Worm (Caenorhabditis elegans): ENCODE measurements around the gene sahd-1.

Gene sahd-1

ce11 chrII:5474946-5475345 is 39.8 kb downstream of the sahd-1 start, which contains the start of gene ilcr-2:
Gene ilcr-2, plus strand, starts transcription at chrII:5475246.
- TF ChIP-seq unc-120 (tag; optimal IDR thresholded peaks at IDR 0.05; ENCODE audit: poor library complexity, severe bottlenecking) (no peak), ham-2 (GFP tag; optimal IDR thresholded peaks at IDR 0.05) (no peak)

ce11 chrII:5473946-5474423 is 40.8 kb downstream of the sahd-1 start, which contains the start of gene mrps-16:
Gene mrps-16, plus strand, starts transcription at chrII:5474373.
- TF ChIP-seq ztf-11 (tag; optimal IDR thresholded peaks at IDR 0.05) (no peak), flh-1 (GFP tag; optimal IDR thresholded peaks at IDR 0.05) (no peak), nhr-237 (tag; optimal IDR thresholded peaks at IDR 0.05) (peak; percentile 34), nhr-2 (tag; optimal IDR thresholded peaks at IDR 0.05) (no peak), ceh-39 (tag; optimal IDR thresholded peaks at IDR 0.05) (no peak), sptf-1 (tag; optimal IDR thresholded peaks at IDR 0.05) (no peak), ces-1 (GFP tag; optimal IDR thresholded peaks at IDR 0.05) (peak; percentile 84), ceh-83 (GFP tag; optimal IDR thresholded peaks at IDR 0.05) (no peak), unc-39 (tag; optimal IDR thresholded peaks at IDR 0.05) (no peak), sem-2 (GFP tag; optimal IDR thresholded peaks at IDR 0.05) (no peak), cnd-1 (tag; optimal IDR thresholded peaks at IDR 0.05) (no peak), mep-1 (tag; optimal IDR thresholded peaks at IDR 0.05) (peak; percentile 11), zip-8 (tag; optimal IDR thresholded peaks at IDR 0.05) (no peak), snpc-4 (tag; optimal IDR thresholded peaks at IDR 0.05) (no peak), lsy-2 (tag; optimal IDR thresholded peaks at IDR 0.05) (peak; percentile 73), lin-13 (tag; optimal IDR thresholded peaks at IDR 0.05) (peak; percentile 42)

- no peak for TF ChIP-seq ceh-43 (GFP tag; optimal IDR thresholded peaks at IDR 0.05)
- TF ChIP-seq hlh-1 (tag; optimal IDR thresholded peaks at IDR 0.05) = peak; percentile 74
- TF ChIP-seq sem-2 (GFP tag; optimal IDR thresholded peaks at IDR 0.05) = no peak
- TF ChIP-seq zip-8 (tag; optimal IDR thresholded peaks at IDR 0.05) = no peak
- no peak for TF ChIP-seq flh-1 (GFP tag; optimal IDR thresholded peaks at IDR 0.05)
- TF ChIP-seq nhr-237 (tag; optimal IDR thresholded peaks at IDR 0.05) = no peak
- TF ChIP-seq unc-120 (tag; optimal IDR thresholded peaks at IDR 0.05; ENCODE audit: poor library complexity, severe bottlenecking) = peak; percentile 27
Observed at ce11 chrII:5465729-5466408, 48.9 kb downstream of the sahd-1 start, which contains the start of gene clr-1. Gene clr-1, plus strand, starts transcription at chrII:5466358.

ce11 chrII:5463692-5464300 is 50.9 kb downstream of the sahd-1 start:
- TF ChIP-seq drap-1 (GFP tag; optimal IDR thresholded peaks at IDR 0.05) = no peak
- no peak for TF ChIP-seq ceh-83 (GFP tag; optimal IDR thresholded peaks at IDR 0.05)
- no peak for TF ChIP-seq mls-2 (tag; optimal IDR thresholded peaks at IDR 0.05)
- TF ChIP-seq nhr-2 (tag; optimal IDR thresholded peaks at IDR 0.05) = peak; percentile 98
- TF ChIP-seq hlh-1 (tag; optimal IDR thresholded peaks at IDR 0.05) = peak; percentile 47
- TF ChIP-seq lin-13 (tag; optimal IDR thresholded peaks at IDR 0.05) = no peak
- TF ChIP-seq blmp-1 (tag; optimal IDR thresholded peaks at IDR 0.05) = no peak
- TF ChIP-seq M03D4.4 (tag; optimal IDR thresholded peaks at IDR 0.05) = no peak
- no peak for TF ChIP-seq nhr-28 (tag; optimal IDR thresholded peaks at IDR 0.05)
- peak; percentile 24 for TF ChIP-seq lin-32 (GFP tag; optimal IDR thresholded peaks at IDR 0.05)
- no peak for TF ChIP-seq elt-1 (tag; optimal IDR thresholded peaks at IDR 0.05; ENCODE audit: borderline replicate concordance, insufficient read depth)
- no peak for TF ChIP-seq ceh-39 (tag; optimal IDR thresholded peaks at IDR 0.05)
- no peak for TF ChIP-seq nhr-237 (tag; optimal IDR thresholded peaks at IDR 0.05)
- TF ChIP-seq cnd-1 (tag; optimal IDR thresholded peaks at IDR 0.05) = peak; percentile 41

- TF ChIP-seq bed-3 (GFP tag; optimal IDR thresholded peaks at IDR 0.05) (no peak), lin-32 (GFP tag; optimal IDR thresholded peaks at IDR 0.05) (no peak), nhr-2 (tag; optimal IDR thresholded peaks at IDR 0.05) (no peak), sptf-1 (tag; optimal IDR thresholded peaks at IDR 0.05) (no peak), nhr-12 (tag; optimal IDR thresholded peaks at IDR 0.05) (no peak), ceh-83 (GFP tag; optimal IDR thresholded peaks at IDR 0.05) (no peak), zip-8 (tag; optimal IDR thresholded peaks at IDR 0.05) (no peak), elt-3 (tag; optimal IDR thresholded peaks at IDR 0.05) (no peak), pha-4 (tag; optimal IDR thresholded peaks at IDR 0.05) (no peak), nhr-28 (tag; optimal IDR thresholded peaks at IDR 0.05) (no peak), unc-62 (GFP tag; optimal IDR thresholded peaks at IDR 0.05) (peak; percentile 14), mls-2 (tag; optimal IDR thresholded peaks at IDR 0.05) (peak; percentile 46), sem-2 (GFP tag; optimal IDR thresholded peaks at IDR 0.05) (no peak), elt-1 (tag; optimal IDR thresholded peaks at IDR 0.05; ENCODE audit: borderline replicate concordance, insufficient read depth) (no peak), unc-39 (tag; optimal IDR thresholded peaks at IDR 0.05) (no peak), snpc-4 (tag; optimal IDR thresholded peaks at IDR 0.05) (no peak), ces-1 (GFP tag; optimal IDR thresholded peaks at IDR 0.05) (peak; percentile 74), mep-1 (tag; optimal IDR thresholded peaks at IDR 0.05) (peak; percentile 37), nhr-76 (tag; optimal IDR thresholded peaks at IDR 0.05) (no peak), lsy-2 (tag; optimal IDR thresholded peaks at IDR 0.05) (no peak), drap-1 (GFP tag; optimal IDR thresholded peaks at IDR 0.05) (no peak)
Observed at ce11 chrII:5460911-5461310, 53.8 kb downstream of the sahd-1 start.
